Worm (Caenorhabditis elegans): ENCODE measurements around the gene pho-10.

DNA sequence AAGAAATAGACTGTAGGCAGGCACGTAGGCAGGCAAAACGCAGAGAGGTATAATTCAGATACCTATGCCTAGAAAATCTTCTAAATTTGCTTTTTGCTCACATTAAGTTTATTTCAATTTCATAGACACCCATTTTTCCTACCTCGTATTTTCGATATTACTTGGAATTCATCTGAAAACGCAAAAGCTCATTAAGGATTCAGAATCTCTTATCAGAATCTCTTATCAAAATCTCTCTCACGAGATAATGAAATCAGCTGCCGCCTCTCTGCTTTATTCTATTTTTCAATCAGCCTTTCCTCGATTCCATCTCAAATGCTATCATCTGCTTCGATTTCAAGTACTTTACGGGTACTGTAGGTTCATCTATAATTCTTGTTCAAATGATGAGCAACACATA is 31.5 kb upstream of the pho-10 start:
- TF ChIP-seq ama-1 (optimal IDR thresholded peaks at IDR 0.05): no peak
- TF ChIP-seq unc-86 (tag; optimal IDR thresholded peaks at IDR 0.05): no peak
- TF ChIP-seq mec-3 (tag; optimal IDR thresholded peaks at IDR 0.05; ENCODE audit: borderline replicate concordance): no peak
